Fruit fly (Drosophila melanogaster): ENCODE measurements around the gene mys.

mys gene

DNA sequence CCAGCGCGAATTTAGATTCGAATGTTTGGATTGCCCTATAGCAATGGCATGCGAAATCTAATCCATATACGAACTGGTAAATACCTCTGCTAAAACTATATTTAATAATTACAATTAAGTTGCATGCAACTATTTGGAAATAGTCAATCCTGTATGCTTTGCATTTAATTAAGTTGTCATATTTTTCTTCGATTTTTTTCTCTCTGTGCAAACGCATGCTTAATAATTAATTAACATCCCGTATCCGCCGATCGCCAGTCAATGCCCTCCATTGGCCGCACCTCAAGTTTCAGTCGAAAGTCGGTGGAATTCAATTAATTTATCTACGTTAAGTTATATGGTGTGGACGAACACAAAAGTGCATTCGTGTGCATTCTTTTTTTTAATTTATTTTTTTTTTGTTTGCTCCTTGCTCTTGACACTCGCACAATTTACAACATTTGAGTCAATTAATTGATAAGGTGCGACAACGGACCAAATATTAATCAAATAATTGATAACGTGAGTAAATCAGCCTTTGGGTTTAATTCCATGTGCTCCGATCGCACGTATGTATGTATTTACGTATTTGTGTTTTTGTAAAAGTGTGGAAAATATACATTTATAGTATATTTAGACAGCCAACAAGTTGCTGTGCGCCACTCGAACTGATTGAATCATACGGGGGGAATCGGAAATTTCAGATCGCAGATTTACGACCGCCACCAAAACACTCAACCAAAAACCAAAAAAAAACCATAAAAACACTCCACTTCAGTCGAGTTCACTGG is 45.0 kb downstream of the mys start (continued):
- TF ChIP-seq Hr78 (GFP tag; optimal IDR thresholded peaks at IDR 0.05) (peak in 1 of 2 experiments; percentile 53), CG18262 (tag; optimal IDR thresholded peaks at IDR 0.05) (no peak), CG15269 (tag; optimal IDR thresholded peaks at IDR 0.05) (no peak), bsh (GFP tag; optimal IDR thresholded peaks at IDR 0.05) (peak in 1 of 2 experiments; percentile 9), mirr (GFP tag; optimal IDR thresholded peaks at IDR 0.05) (peak; percentile 73), vnd (GFP tag; IDR thresholded peaks at IDR 0.05; ENCODE audit: partially characterized antibody) (peak; percentile 52; the same call in 2 of the 3 replicates), lbe (GFP tag; optimal IDR thresholded peaks at IDR 0.05) (peak; percentile 15), CG6813 (GFP tag; optimal IDR thresholded peaks at IDR 0.05) (peak; percentile 37), CG5180 (GFP tag; optimal IDR thresholded peaks at IDR 0.05) (peak; percentile 67), Xrp1 (GFP tag; IDR thresholded peaks at IDR 0.05) (0 out of 2 replicates have a peak, but pooled peaks have one; percentile 7), cg (GFP tag; optimal IDR thresholded peaks at IDR 0.05) (peak; percentile 35), Vsx1 (GFP tag; optimal IDR thresholded peaks at IDR 0.05) (peak; percentile 14), Med (GFP tag) (peak; percentile 32), Hey (tag; optimal IDR thresholded peaks at IDR 0.05) (no peak)

dm6 chrX:8107936-8108335 is 46.5 kb downstream of the mys start:
- TF ChIP-seq esg (GFP tag; conservative IDR thresholded peaks at IDR 0.05) (no peak), Sin3A (optimal IDR thresholded peaks at IDR 0.05) (no peak), bsh (GFP tag; optimal IDR thresholded peaks at IDR 0.05) (no peak), CG17829 (tag; optimal IDR thresholded peaks at IDR 0.05) (no peak), CG8359 (GFP tag; optimal IDR thresholded peaks at IDR 0.05; ENCODE audit: borderline replicate concordance) (no peak), Deaf1 (tag; optimal IDR thresholded peaks at IDR 0.05) (peak; percentile 8), exex (tag; optimal IDR thresholded peaks at IDR 0.05) (peak; percentile 72), HmgZ (tag; optimal IDR thresholded peaks at IDR 0.05) (no peak), Xbp1 (GFP tag; optimal IDR thresholded peaks at IDR 0.05) (no peak), zen (tag; optimal IDR thresholded peaks at IDR 0.05) (no peak), pfk (GFP tag; optimal IDR thresholded peaks at IDR 0.05) (peak; percentile 87)

DNA sequence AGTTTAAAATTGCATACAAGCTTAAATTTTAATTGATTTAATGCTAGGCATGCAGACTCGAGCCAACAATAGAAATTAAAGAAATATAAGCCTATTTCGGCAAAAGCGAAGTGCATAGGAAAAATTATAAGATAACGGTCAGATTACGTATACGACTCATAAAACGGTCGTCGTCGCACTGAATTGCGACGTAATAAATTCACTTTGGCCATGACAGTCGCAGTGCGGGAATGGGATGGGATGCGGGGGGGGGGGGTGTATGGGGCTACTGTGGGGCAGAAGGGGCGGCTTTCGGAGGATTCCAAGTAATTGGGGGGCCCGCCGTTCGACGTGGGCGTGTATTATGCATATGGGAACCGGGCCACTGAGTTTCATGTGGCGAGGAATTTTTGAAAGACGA is 49.5 kb downstream of the mys start:
- no peak for TF ChIP-seq zfh1 (GFP tag; IDR thresholded peaks at IDR 0.05)
- no peak for TF ChIP-seq bbx (GFP tag; IDR thresholded peaks at IDR 0.05; ENCODE audit: partially characterized antibody)
- no peak for TF ChIP-seq Dip3 (GFP tag; optimal IDR thresholded peaks at IDR 0.05)
- TF ChIP-seq E2f2 (GFP tag; IDR thresholded peaks at IDR 0.05): no peak
- TF ChIP-seq zen (tag; optimal IDR thresholded peaks at IDR 0.05): no peak
- TF ChIP-seq CG4282 (GFP tag; optimal IDR thresholded peaks at IDR 0.05): no peak
- TF ChIP-seq sr (GFP tag; IDR thresholded peaks at IDR 0.05): peak; percentile 15; the same call in 1 of the 3 replicates
- no peak for TF ChIP-seq CG12155 (GFP tag; optimal IDR thresholded peaks at IDR 0.05)
- TF ChIP-seq peb (GFP tag; IDR thresholded peaks at IDR 0.05): no peak
- TF ChIP-seq Hmr (GFP tag; optimal IDR thresholded peaks at IDR 0.05): no peak
- no peak for TF ChIP-seq Lpt (GFP tag; optimal IDR thresholded peaks at IDR 0.05)
- TF ChIP-seq Atf-2 (GFP tag; optimal IDR thresholded peaks at IDR 0.05): no peak
- no peak for TF ChIP-seq ems (GFP tag; optimal IDR thresholded peaks at IDR 0.05)
- no peak for TF ChIP-seq Bteb2 (GFP tag; optimal IDR thresholded peaks at IDR 0.05)
- TF ChIP-seq nmo (GFP tag; optimal IDR thresholded peaks at IDR 0.05): no peak
- TF ChIP-seq sug (tag; optimal IDR thresholded peaks at IDR 0.05): peak; percentile 26
- TF ChIP-seq pan (optimal IDR thresholded peaks at IDR 0.05): no peak
- TF ChIP-seq pan (GFP tag; optimal IDR thresholded peaks at IDR 0.05 in 1 of 2, IDR thresholded peaks at IDR 0.05 in 1 of 2): peak in 1 of 2 experiments; percentile 14
- no peak for TF ChIP-seq trh (GFP tag; optimal IDR thresholded peaks at IDR 0.05)
- TF ChIP-seq CG7745 (tag; optimal IDR thresholded peaks at IDR 0.05): no peak
- peak; percentile 88 for TF ChIP-seq crol (GFP tag; IDR thresholded peaks at IDR 0.05)
- no peak for TF ChIP-seq br (optimal IDR thresholded peaks at IDR 0.05)
- TF ChIP-seq Dek (tag; optimal IDR thresholded peaks at IDR 0.05): no peak
- no peak for TF ChIP-seq CG3407 (GFP tag; optimal IDR thresholded peaks at IDR 0.05)
- TF ChIP-seq croc (GFP tag; conservative IDR thresholded peaks at IDR 0.05): no peak
